Worm (Caenorhabditis elegans) whole organism, midembryonic: ENCODE measurements around the gene clec-153.

Experiments
- cog-1 ChIP-seq: sonication (generic microtip); optimal IDR thresholded peaks from 2 replicates; lab custom pipeline; 2016; ENCODE audit warnings: missing genetic modification characterization, missing compliant biosample characterization
- flt-1 ChIP-seq: fragments of 200-800 bp; sonication (Bioruptor generic); IDR thresholded peaks from 2 replicates; pipeline ENCODE4 v1.3.6; 2022; ENCODE audit warnings: missing genetic modification characterization, missing compliant biosample characterization
- klf-2 ChIP-seq: fragments of 200-800 bp; sonication (Bioruptor generic); conservative IDR thresholded peaks from 2 replicates; pipeline ENCODE4 v1.3.6; 2022; ENCODE audit warnings: missing genetic modification reagents, missing genetic modification characterization, missing compliant biosample characterization
- med-1 ChIP-seq: sonication (generic microtip); optimal IDR thresholded peaks from 2 replicates; lab custom pipeline; 2017; ENCODE audit warnings: missing genetic modification characterization, mild to moderate bottlenecking, missing compliant biosample characterization, antibody characterized with exemption, missing genetic modification reagents; ENCODE audit not compliant: insufficient read depth
- tab-1 ChIP-seq: fragments of 200-800 bp; sonication (Bioruptor generic); IDR thresholded peaks from 2 replicates; pipeline ENCODE4 v1.3.6; 2022; ENCODE audit warnings: missing genetic modification characterization, missing compliant biosample characterization
- ztf-23 ChIP-seq: fragments of 200-800 bp; sonication (Bioruptor generic); IDR thresholded peaks from 2 replicates; pipeline ENCODE4 v1.3.6; 2022; ENCODE audit warnings: missing genetic modification reagents, missing genetic modification characterization, missing compliant biosample characterization

- TF ChIP-seq ztf-23 (GFP tag; lab: Robert Waterston, UW) (no peak), flt-1 (GFP tag; lab: Robert Waterston, UW) (no peak), tab-1 (GFP tag; lab: Robert Waterston, UW) (no peak), klf-2 (GFP tag; lab: Robert Waterston, UW) (no peak), med-1 (GFP tag; lab: Kevin White, UChicago) (no peak), cog-1 (tag; lab: Kevin White, UChicago) (no peak)
Measured at ce11 chrIII:4600139-4600762, 34.8 kb upstream of the clec-153 start, which contains the start of gene mab-21.
